Fruit fly (Drosophila melanogaster): ENCODE measurements around the gene CG46280.

DNA sequence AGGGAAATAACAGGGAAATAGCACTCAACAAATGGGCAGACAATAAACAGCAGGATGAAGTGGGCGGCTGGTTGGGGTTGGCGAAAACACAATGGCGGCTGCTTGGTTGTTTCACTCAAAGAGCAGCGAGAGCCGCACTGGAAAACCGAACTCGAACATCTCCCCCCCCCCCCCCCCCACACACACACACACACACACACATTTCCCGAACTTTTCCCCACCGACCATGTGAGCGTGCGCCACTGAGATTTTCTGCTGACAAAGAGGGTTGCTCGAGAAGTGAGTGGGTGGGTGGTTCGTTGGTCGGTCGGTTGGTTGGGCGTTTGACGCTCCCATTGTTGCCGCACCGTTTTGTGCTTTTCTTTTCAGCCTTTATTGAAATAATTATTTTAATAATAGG, 42.7 kb upstream of the CG46280 start:
- no peak for TF ChIP-seq lola (GFP tag; optimal IDR thresholded peaks at IDR 0.05)
- no peak for TF ChIP-seq CG32264 (GFP tag; optimal IDR thresholded peaks at IDR 0.05)
- TF ChIP-seq fru (GFP tag; optimal IDR thresholded peaks at IDR 0.05): no peak
- TF ChIP-seq sage (GFP tag; optimal IDR thresholded peaks at IDR 0.05): no peak
- TF ChIP-seq br (GFP tag; optimal IDR thresholded peaks at IDR 0.05): no peak
- TF ChIP-seq jim (GFP tag; optimal IDR thresholded peaks at IDR 0.05): no peak
- no peak for TF ChIP-seq OdsH (GFP tag; optimal IDR thresholded peaks at IDR 0.05)
- no peak for TF ChIP-seq rgr (GFP tag; optimal IDR thresholded peaks at IDR 0.05)
- TF ChIP-seq ey (GFP tag; optimal IDR thresholded peaks at IDR 0.05): no peak

Measured in whole organism, wandering third instar larva.